Worm (Caenorhabditis elegans): ENCODE data around the gene lars-1.

Gene lars-1

ce11 chrIII:4151548-4152104, 35.0 kb downstream of the lars-1 start, which contains the start of the genes wht-3 and har-1 (continued):
- TF ChIP-seq madf-6 (GFP tag; IDR thresholded peaks at IDR 0.05) (peak; percentile 34), B0035.1 (tag; optimal IDR thresholded peaks at IDR 0.05) (no peak)

ce11 chrIII:4150919-4151318, 35.7 kb downstream of the lars-1 start:
- TF ChIP-seq ZK185.1 (tag; optimal IDR thresholded peaks at IDR 0.05; ENCODE audit: poor library complexity, severe bottlenecking) (peak; percentile 33), hmg-1.2 (GFP tag; IDR thresholded peaks at IDR 0.05) (peak; percentile 26; the same call in 1 of the 2 replicates), nfyb-1 (GFP tag; IDR thresholded peaks at IDR 0.05) (peak; percentile 23; the same call in 1 of the 2 replicates), Y53G8AR.9 (GFP tag; conservative IDR thresholded peaks at IDR 0.05) (no peak), tbp1 (GFP tag; optimal IDR thresholded peaks at IDR 0.05) (peak; percentile 38), repo-1 (tag; optimal IDR thresholded peaks at IDR 0.05) (no peak), ama-1 (optimal IDR thresholded peaks at IDR 0.05) (peak; percentile 67), ama-1 (GFP tag; optimal IDR thresholded peaks at IDR 0.05) (no peak), snpc-4 (GFP tag; optimal IDR thresholded peaks at IDR 0.05) (no peak), snpc-4 (tag; optimal IDR thresholded peaks at IDR 0.05) (peak in 3 of 4 experiments; percentile 7 to 39 (median 12)), F23B12.7 (tag; optimal IDR thresholded peaks at IDR 0.05; ENCODE audit: insufficient read depth) (peak; percentile 40), ceh-27 (GFP tag; optimal IDR thresholded peaks at IDR 0.05) (peak; percentile 23), dox-1 (GFP tag; IDR thresholded peaks at IDR 0.05) (peak; percentile 48), mcd-1 (GFP tag; IDR thresholded peaks at IDR 0.05) (peak; percentile 62), madf-6 (GFP tag; IDR thresholded peaks at IDR 0.05) (peak; percentile 57), lin-54 (GFP tag; optimal IDR thresholded peaks at IDR 0.05) (peak; percentile 96), rpc-1 (optimal IDR thresholded peaks at IDR 0.05) (peak; percentile 4), rpc-1 (tag; optimal IDR thresholded peaks at IDR 0.05) (no peak), efl-1 (GFP tag; optimal IDR thresholded peaks at IDR 0.05) (peak; percentile 80), snpc-1.3 (tag; optimal IDR thresholded peaks at IDR 0.05; ENCODE audit: insufficient read depth) (peak; percentile 6), attf-5 (GFP tag; optimal IDR thresholded peaks at IDR 0.05) (peak; percentile 61), ccch-3 (GFP tag; optimal IDR thresholded peaks at IDR 0.05) (no peak), cebp-1 (GFP tag; IDR thresholded peaks at IDR 0.05) (peak; percentile 9; the same call in 1 of the 2 replicates), cebp-1 (tag; optimal IDR thresholded peaks at IDR 0.05) (peak; percentile 64), lin-35 (GFP tag; optimal IDR thresholded peaks at IDR 0.05) (peak in 2 of 3 experiments; percentile 17 to 94), sdz-38 (tag; optimal IDR thresholded peaks at IDR 0.05) (no peak), ekl-4 (GFP tag; IDR thresholded peaks at IDR 0.05) (peak; percentile 59), C17E4.6 (GFP tag; IDR thresholded peaks at IDR 0.05) (no peak), K12H6.12 (tag; optimal IDR thresholded peaks at IDR 0.05) (peak; percentile 28), nhr-80 (tag; optimal IDR thresholded peaks at IDR 0.05) (peak; percentile 30), lin-40 (tag; optimal IDR thresholded peaks at IDR 0.05) (peak; percentile 41), nfya-1 (tag; optimal IDR thresholded peaks at IDR 0.05; ENCODE audit: borderline replicate concordance, insufficient read depth) (no peak), B0019.2 (GFP tag; conservative IDR thresholded peaks at IDR 0.05) (no peak), lsl-1 (GFP tag; optimal IDR thresholded peaks at IDR 0.05) (peak; percentile 74), F33H1.4 (GFP tag; IDR thresholded peaks at IDR 0.05) (peak; percentile 32; the same call in 1 of the 2 replicates), hsf-1 (GFP tag; IDR thresholded peaks at IDR 0.05) (peak; percentile 85), dpl-1 (GFP tag; optimal IDR thresholded peaks at IDR 0.05) (peak; percentile 86)
